Worm (Caenorhabditis elegans): ENCODE measurements around the gene C13G3.12.

ce11 chrV:11040020-11040419 lies 17.3 kb upstream of the C13G3.12 start, which contains the start of gene C45B11.9:
- TF ChIP-seq ama-1 (optimal IDR thresholded peaks at IDR 0.05) (no peak), nhr-43 (tag; optimal IDR thresholded peaks at IDR 0.05; ENCODE audit: poor library complexity, severe bottlenecking) (no peak), nhr-76 (tag; optimal IDR thresholded peaks at IDR 0.05) (no peak)

Data from whole organism, L3 larva.